Worm (Caenorhabditis elegans): ENCODE data around the gene tkt-1.
A peak's percentile ranks its signal among the peaks of the same experiment; 100 is the strongest.

DNA sequence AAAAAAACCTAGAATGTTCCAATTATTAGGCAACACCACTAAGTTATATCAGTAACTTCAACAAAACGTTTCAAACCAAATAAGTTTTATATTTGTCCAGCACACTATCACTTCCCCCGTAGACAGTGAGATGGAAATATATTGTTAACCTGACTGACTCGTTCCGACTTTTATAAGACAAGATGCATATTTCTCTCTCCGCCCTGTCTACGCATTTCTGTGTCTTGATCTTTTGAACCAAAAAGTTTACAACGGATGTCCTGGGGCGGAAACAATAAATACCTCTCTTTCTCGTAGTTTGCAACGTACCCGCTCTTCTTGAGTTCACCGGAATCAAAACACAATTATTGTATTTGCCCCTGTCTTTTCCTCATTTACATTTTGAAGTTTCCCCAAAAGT, 7.8 kb downstream of the tkt-1 start:
- TF ChIP-seq fos-1 (tag; optimal IDR thresholded peaks at IDR 0.05) (no peak), aly-2 (tag; optimal IDR thresholded peaks at IDR 0.05) (no peak), lsy-2 (tag; optimal IDR thresholded peaks at IDR 0.05) (no peak), ZK546.5 (tag; optimal IDR thresholded peaks at IDR 0.05) (no peak), sma-3 (GFP tag; optimal IDR thresholded peaks at IDR 0.05) (no peak), nhr-6 (tag; optimal IDR thresholded peaks at IDR 0.05) (no peak), nhr-12 (tag; optimal IDR thresholded peaks at IDR 0.05) (no peak), peb-1 (tag; optimal IDR thresholded peaks at IDR 0.05) (no peak), crh-2 (tag; optimal IDR thresholded peaks at IDR 0.05) (peak; percentile 24), blmp-1 (tag; optimal IDR thresholded peaks at IDR 0.05; ENCODE audit: insufficient read depth) (no peak), unc-62 (GFP tag; optimal IDR thresholded peaks at IDR 0.05) (no peak), ztf-11 (tag; optimal IDR thresholded peaks at IDR 0.05) (no peak), lin-11 (tag; optimal IDR thresholded peaks at IDR 0.05) (no peak), nhr-237 (tag; optimal IDR thresholded peaks at IDR 0.05) (no peak)

All from whole organism, L2 larva.